Fruit fly (Drosophila melanogaster): ENCODE measurements around the gene Idgf1.

The Idgf1 gene

DNA sequence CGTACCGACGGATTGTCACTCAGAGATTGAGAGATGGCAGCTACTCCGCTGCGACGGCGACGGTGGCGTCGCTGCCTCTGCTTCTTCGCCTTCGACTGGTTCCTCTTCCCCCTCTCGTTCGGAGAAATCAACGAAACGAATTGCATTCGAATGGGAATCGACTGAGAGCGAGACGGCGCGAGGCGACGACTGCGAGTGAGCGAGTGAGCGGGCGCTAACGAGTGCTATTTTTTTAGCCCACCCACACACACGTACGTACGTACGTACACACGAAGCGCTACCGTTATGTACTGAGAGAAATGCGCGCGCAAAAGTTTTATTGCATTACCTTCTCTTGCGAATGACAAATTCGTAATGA lies 40.5 kb downstream of the Idgf1 start, which contains the start of gene dac (continued):
- TF ChIP-seq ken (GFP tag; IDR thresholded peaks at IDR 0.05) (0 out of 3 replicates have a peak, but pooled peaks have one; percentile 7), CG17385 (GFP tag; optimal IDR thresholded peaks at IDR 0.05) (peak; percentile 58), gsb-n (tag; optimal IDR thresholded peaks at IDR 0.05) (peak; percentile 61), Sox100B (GFP tag; optimal IDR thresholded peaks at IDR 0.05) (no peak), Rfx (GFP tag; IDR thresholded peaks at IDR 0.05) (0 out of 2 replicates have a peak, but pooled peaks have one; percentile 5), cad (GFP tag; optimal IDR thresholded peaks at IDR 0.05) (peak; percentile 61), Ptx1 (GFP tag; IDR thresholded peaks at IDR 0.05) (0 out of 2 replicates have a peak, but pooled peaks have one; percentile 9), sr (GFP tag; IDR thresholded peaks at IDR 0.05) (peak; percentile 55; the same call in 2 of the 3 replicates), CG4730 (GFP tag; IDR thresholded peaks at IDR 0.05) (no peak), ci (GFP tag; IDR thresholded peaks at IDR 0.05) (peak; percentile 66; the same call in 1 of the 3 replicates), hb (GFP tag; IDR thresholded peaks at IDR 0.05; ENCODE audit: partially characterized antibody) (no peak), vvl (GFP tag; IDR thresholded peaks at IDR 0.05) (peak; percentile 10; the same call in 1 of the 2 replicates), yki (optimal IDR thresholded peaks at IDR 0.05) (no peak)

DNA sequence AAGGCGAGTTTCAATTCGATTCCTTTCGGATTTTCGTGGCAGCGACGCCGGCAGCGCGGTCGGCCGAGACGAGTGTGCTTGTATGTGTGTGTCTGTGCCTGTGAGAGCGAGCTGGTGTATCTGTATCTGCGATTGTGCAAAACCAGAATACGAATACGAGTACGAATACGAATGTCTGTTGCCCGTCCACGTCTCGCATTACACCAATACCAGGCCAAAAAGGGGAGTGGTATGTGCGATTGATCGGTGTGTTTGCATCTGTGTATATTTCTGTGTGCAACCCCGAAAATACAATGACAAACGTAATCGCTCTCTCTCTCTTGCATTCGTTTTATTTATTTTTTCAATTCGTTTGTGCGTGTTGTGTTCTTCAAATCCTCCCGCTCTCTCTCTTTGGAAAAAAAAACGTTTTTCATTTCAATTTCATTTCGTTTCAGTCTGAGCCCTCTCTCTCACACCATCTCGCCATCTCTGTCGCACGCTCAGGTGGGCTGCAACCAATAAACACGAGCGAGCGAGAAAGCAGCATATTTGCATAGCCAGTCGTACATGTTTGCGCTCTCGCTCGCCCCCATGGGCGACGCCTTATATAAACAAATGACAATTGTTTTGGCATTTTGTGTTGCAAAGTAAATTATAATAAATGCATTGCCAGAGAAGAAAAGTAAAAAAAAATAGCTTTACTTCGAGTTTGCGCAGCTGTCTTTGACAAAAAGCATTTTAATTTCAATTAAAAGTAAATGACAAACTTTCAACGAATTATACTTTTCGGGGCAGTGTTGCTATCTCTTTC lies 41.1 kb downstream of the Idgf1 start:
- TF ChIP-seq seq (GFP tag; IDR thresholded peaks at IDR 0.05) (peak; percentile 50; the same call in 1 of the 2 replicates), Hmr (GFP tag; optimal IDR thresholded peaks at IDR 0.05) (peak; percentile 31), row (GFP tag; IDR thresholded peaks at IDR 0.05) (0 out of 3 replicates have a peak, but pooled peaks have one; percentile 6), Ets97D (GFP tag; optimal IDR thresholded peaks at IDR 0.05) (peak; percentile 28), Poxn (GFP tag; IDR thresholded peaks at IDR 0.05) (no peak), dmrt99B (tag; optimal IDR thresholded peaks at IDR 0.05) (peak; percentile 6), da (GFP tag; optimal IDR thresholded peaks at IDR 0.05) (peak; percentile 13), CG4617 (GFP tag; optimal IDR thresholded peaks at IDR 0.05; ENCODE audit: borderline replicate concordance) (peak; percentile 7), odd (GFP tag; optimal IDR thresholded peaks at IDR 0.05) (peak; percentile 9), eyg (GFP tag; optimal IDR thresholded peaks at IDR 0.05) (peak; percentile 42), Sry-β (GFP tag; optimal IDR thresholded peaks at IDR 0.05) (peak; percentile 13), Fer2 (tag; optimal IDR thresholded peaks at IDR 0.05) (no peak), ase (GFP tag; IDR thresholded peaks at IDR 0.05) (0 out of 3 replicates have a peak, but pooled peaks have one; percentile 32), CG4360 (GFP tag; IDR thresholded peaks at IDR 0.05) (peak; percentile 43), ci (GFP tag; IDR thresholded peaks at IDR 0.05) (peak; percentile 26; the same call in 1 of the 3 replicates), CG1832 (GFP tag; optimal IDR thresholded peaks at IDR 0.05) (peak; percentile 98), NfI (GFP tag; optimal IDR thresholded peaks at IDR 0.05) (peak; percentile 27), btn (GFP tag; optimal IDR thresholded peaks at IDR 0.05) (peak; percentile 58), Xrp1 (GFP tag; IDR thresholded peaks at IDR 0.05) (peak; percentile 64), jing (GFP tag; optimal IDR thresholded peaks at IDR 0.05) (peak; percentile 41), rib (GFP tag; IDR thresholded peaks at IDR 0.05) (0 out of 2 replicates have a peak, but pooled peaks have one; percentile 19), zfh1 (GFP tag; IDR thresholded peaks at IDR 0.05) (peak; percentile 64; the same call in 2 of the 3 replicates), prd (optimal IDR thresholded peaks at IDR 0.05) (no peak), prd (GFP tag; IDR thresholded peaks at IDR 0.05) (peak; percentile 56), BtbVII (GFP tag; optimal IDR thresholded peaks at IDR 0.05) (no peak), dm (GFP tag; optimal IDR thresholded peaks at IDR 0.05) (peak; percentile 6), CG17568 (GFP tag; optimal IDR thresholded peaks at IDR 0.05) (peak; percentile 23), p53 (GFP tag; optimal IDR thresholded peaks at IDR 0.05) (peak; percentile 2), sim (GFP tag; IDR thresholded peaks at IDR 0.05) (0 out of 2 replicates have a peak, but pooled peaks have one; percentile 37), disco-r (GFP tag; optimal IDR thresholded peaks at IDR 0.05) (peak; percentile 46), CG7963 (GFP tag; IDR thresholded peaks at IDR 0.05; ENCODE audit: partially characterized antibody) (no peak), ewg (GFP tag; optimal IDR thresholded peaks at IDR 0.05) (peak; percentile 53), Sox100B (GFP tag; optimal IDR thresholded peaks at IDR 0.05) (peak; percentile 7), CG17829 (tag; optimal IDR thresholded peaks at IDR 0.05) (peak; percentile 44), CG2120 (GFP tag; optimal IDR thresholded peaks at IDR 0.05) (peak; percentile 25), chn (GFP tag; optimal IDR thresholded peaks at IDR 0.05) (peak; percentile 23), CG6813 (GFP tag; optimal IDR thresholded peaks at IDR 0.05) (peak; percentile 48)
